Fruit fly (Drosophila melanogaster) whole organism, embryonic: ENCODE data around the gene ATbp.

ENCODE experiments used
- CG10267 ChIP-seq: fragments of 200-800 bp; sonication (Bioruptor generic); optimal IDR thresholded peaks from 2 replicates; lab custom pipeline; 2018; ENCODE audit warnings: missing biosample characterization, mild to moderate bottlenecking, missing genetic modification characterization, moderate library complexity
- CG11560 ChIP-seq: fragments of 200-800 bp; sonication (Bioruptor generic); IDR thresholded peaks from 3 replicates; pipeline ENCODE4 v1.3.6; 2022; ENCODE audit warnings: missing biosample characterization, missing genetic modification characterization
- CG12236 ChIP-seq: fragments of 200-800 bp; sonication (Bioruptor generic); optimal IDR thresholded peaks from 2 replicates; lab custom pipeline; 2016; ENCODE audit warnings: missing biosample characterization, missing genetic modification characterization
- CG15479 ChIP-seq: fragments of 200-800 bp; sonication (Bioruptor generic); optimal IDR thresholded peaks from 3 replicates; lab custom pipeline; 2019; ENCODE audit warnings: missing biosample characterization, mild to moderate bottlenecking, missing genetic modification characterization, moderate library complexity
- CG15514 ChIP-seq: fragments of 200-800 bp; sonication (Bioruptor generic); optimal IDR thresholded peaks from 3 replicates; lab custom pipeline; 2017; ENCODE audit warnings: missing biosample characterization, missing genetic modification characterization, mild to moderate bottlenecking, moderate library complexity, missing genetic modification reagents
- CG16813 ChIP-seq: fragments of 200-800 bp; sonication (Bioruptor generic); IDR thresholded peaks from 3 replicates; pipeline ENCODE4 v1.3.6; 2022; ENCODE audit warnings: missing biosample characterization, missing genetic modification characterization; ENCODE audit not compliant: partially characterized antibody
- CG17361 ChIP-seq: fragments of 200-800 bp; sonication (Bioruptor generic); IDR thresholded peaks from 3 replicates; pipeline ENCODE4 v1.3.6; 2022; ENCODE audit warnings: missing biosample characterization, missing genetic modification characterization
- CG2875 ChIP-seq: fragments of 200-800 bp; sonication (Bioruptor generic); optimal IDR thresholded peaks from 2 replicates; lab custom pipeline; 2017; ENCODE audit warnings: missing biosample characterization, mild to moderate bottlenecking, missing genetic modification characterization, missing genetic modification reagents
- CG30020 ChIP-seq: fragments of 200-800 bp; optimal IDR thresholded peaks from 2 replicates; lab custom pipeline; 2019; ENCODE audit warnings: missing biosample characterization, mild to moderate bottlenecking, missing genetic modification characterization, moderate library complexity
- CG31224 ChIP-seq: fragments of 200-800 bp; sonication (Bioruptor generic); IDR thresholded peaks from 2 replicates; pipeline ENCODE4 v1.3.6; 2022; ENCODE audit warnings: missing biosample characterization, missing genetic modification characterization
- CG3163 ChIP-seq: fragments of 200-800 bp; sonication (Bioruptor generic); optimal IDR thresholded peaks from 3 replicates; lab custom pipeline; 2016; ENCODE audit warnings: missing biosample characterization, missing genetic modification characterization
- CG34422 ChIP-seq: fragments of 200-800 bp; sonication (Bioruptor generic); IDR thresholded peaks from 3 replicates; pipeline ENCODE4 v1.3.6; 2022; ENCODE audit warnings: missing biosample characterization, missing genetic modification characterization
- CG4617 ChIP-seq: fragments of 200-800 bp; sonication (Bioruptor generic); optimal IDR thresholded peaks from 3 replicates; lab custom pipeline; 2016; ENCODE audit warnings: missing biosample characterization, missing genetic modification characterization, borderline replicate concordance
- CG4854 ChIP-seq: fragments of 200-800 bp; sonication (Bioruptor generic); optimal IDR thresholded peaks from 2 replicates; lab custom pipeline; 2016; ENCODE audit warnings: missing biosample characterization, missing genetic modification characterization, inconsistent platforms
- CG6272 ChIP-seq: fragments of 200-800 bp; sonication (Bioruptor generic); IDR thresholded peaks from 2 replicates; pipeline ENCODE4 v1.3.6; 2022; ENCODE audit warnings: missing biosample characterization, missing genetic modification characterization
- CG7745 ChIP-seq: fragments of 200-800 bp; sonication (Bioruptor generic); optimal IDR thresholded peaks from 2 replicates; lab custom pipeline; 2018; ENCODE audit warnings: missing biosample characterization, mild to moderate bottlenecking, missing genetic modification characterization, moderate library complexity
- CG7928 ChIP-seq: fragments of 200-800 bp; sonication (Bioruptor generic); optimal IDR thresholded peaks from 2 replicates; lab custom pipeline; 2017; ENCODE audit warnings: missing biosample characterization, mild to moderate bottlenecking, missing genetic modification characterization
- CG8281 ChIP-seq: fragments of 200-800 bp; sonication (Bioruptor generic); optimal IDR thresholded peaks from 2 replicates; lab custom pipeline; 2018; ENCODE audit warnings: missing biosample characterization, mild to moderate bottlenecking, missing genetic modification characterization, moderate library complexity
- CG8924 ChIP-seq: fragments of 200-800 bp; optimal IDR thresholded peaks from 3 replicates; lab custom pipeline; 2019; ENCODE audit warnings: missing biosample characterization, mild to moderate bottlenecking, missing genetic modification characterization, moderate library complexity
- CG9797 ChIP-seq: fragments of 200-800 bp; sonication (Bioruptor generic); optimal IDR thresholded peaks from 3 replicates; lab custom pipeline; 2018; ENCODE audit warnings: missing biosample characterization, mild to moderate bottlenecking, missing genetic modification characterization
- CG9932 ChIP-seq: fragments of 200-800 bp; sonication (Bioruptor generic); IDR thresholded peaks from 2 replicates; pipeline ENCODE4 v1.3.6; 2022; ENCODE audit warnings: missing biosample characterization, missing genetic modification characterization
- Dip3 ChIP-seq: fragments of 200-800 bp; sonication (Bioruptor generic); optimal IDR thresholded peaks from 3 replicates; lab custom pipeline; 2016; ENCODE audit warnings: missing biosample characterization, missing genetic modification characterization
- Drgx ChIP-seq: fragments of 200-800 bp; sonication (Bioruptor generic); IDR thresholded peaks from 2 replicates; pipeline ENCODE4 v1.3.6; 2022; ENCODE audit warnings: missing biosample characterization, missing genetic modification characterization
- H15 ChIP-seq: fragments of 200-800 bp; sonication (Bioruptor generic); IDR thresholded peaks from 3 replicates; pipeline ENCODE4 v1.3.6; 2022; ENCODE audit warnings: missing biosample characterization, missing genetic modification characterization
- HLH3B ChIP-seq: fragments of 200-800 bp; sonication (Bioruptor generic); IDR thresholded peaks from 2 replicates; pipeline ENCODE4 v1.3.6; 2022; ENCODE audit warnings: missing biosample characterization, missing genetic modification characterization
- Lhr ChIP-seq: fragments of 200-800 bp; sonication (Bioruptor generic); optimal IDR thresholded peaks from 3 replicates; lab custom pipeline; 2017; ENCODE audit warnings: mild to moderate bottlenecking, missing biosample characterization, missing genetic modification reagents, missing genetic modification characterization
- NfI ChIP-seq: fragments of 200-800 bp; sonication (Bioruptor generic); optimal IDR thresholded peaks from 3 replicates; lab custom pipeline; 2018; ENCODE audit warnings: missing biosample characterization, mild to moderate bottlenecking, missing genetic modification characterization, moderate library complexity
- PHDP ChIP-seq: fragments of 200-800 bp; sonication (Bioruptor generic); optimal IDR thresholded peaks from 3 replicates; lab custom pipeline; 2018; ENCODE audit warnings: missing biosample characterization, mild to moderate bottlenecking, missing genetic modification characterization, moderate library complexity
- Rx ChIP-seq: fragments of 200-800 bp; sonication (Bioruptor generic); IDR thresholded peaks from 2 replicates; pipeline ENCODE4 v1.3.6; 2022; ENCODE audit warnings: missing biosample characterization, missing genetic modification characterization
- cad ChIP-seq: fragments of >200 bp; optimal IDR thresholded peaks from 2 replicates; lab custom pipeline; 2017; ENCODE audit warnings: missing biosample characterization, missing genetic modification characterization
- chm ChIP-seq: fragments of 200-800 bp; sonication (Bioruptor generic); IDR thresholded peaks from 2 replicates; pipeline ENCODE4 v1.3.6; 2022; ENCODE audit warnings: missing biosample characterization, missing genetic modification characterization
- chn ChIP-seq: fragments of 200-800 bp; sonication (Bioruptor generic); optimal IDR thresholded peaks from 2 replicates; lab custom pipeline; 2016; ENCODE audit warnings: missing biosample characterization, missing genetic modification characterization
- dpn ChIP-seq, 2 experiments: fragments of 200-800 bp; sonication (Bioruptor generic); optimal IDR thresholded peaks; 3 replicates each; lab custom pipeline; 2016; ENCODE audit warnings: missing biosample characterization in 2 of 2, missing genetic modification characterization in 2 of 2
- eve ChIP-seq, 2 experiments: fragments of >200 bp; optimal IDR thresholded peaks; 2 replicates each; lab custom pipeline; 2017; ENCODE audit warnings: missing biosample characterization in 2 of 2, missing genetic modification characterization in 2 of 2
- gcm ChIP-seq: fragments of 200-800 bp; sonication (Bioruptor generic); optimal IDR thresholded peaks from 2 replicates; lab custom pipeline; 2019; ENCODE audit warnings: missing biosample characterization, mild to moderate bottlenecking, missing genetic modification characterization, moderate library complexity
- gem ChIP-seq: fragments of 200-800 bp; sonication (Bioruptor generic); optimal IDR thresholded peaks from 2 replicates; lab custom pipeline; 2019; ENCODE audit warnings: missing biosample characterization, mild to moderate bottlenecking, missing genetic modification characterization, moderate library complexity
- klu ChIP-seq: fragments of 200-800 bp; sonication (Bioruptor generic); IDR thresholded peaks from 2 replicates; pipeline ENCODE4 v1.3.6; 2022; ENCODE audit warnings: missing biosample characterization, missing genetic modification characterization
- knrl ChIP-seq: fragments of 200-800 bp; sonication (Bioruptor generic); IDR thresholded peaks from 3 replicates; pipeline ENCODE4 v1.3.6; 2022; ENCODE audit warnings: missing biosample characterization, missing genetic modification characterization; ENCODE audit not compliant: partially characterized antibody
- lola ChIP-seq, 3 experiments: fragments of >200 bp in 2 of 3; fragments of 200-800 bp in 1 of 3; sonication (Bioruptor generic) in 1 of 3; optimal IDR thresholded peaks; 2 replicates each; lab custom pipeline; 2017 to 2019; ENCODE audit warnings: missing biosample characterization in 3 of 3, missing genetic modification characterization in 3 of 3, mild to moderate bottlenecking in 1 of 3, moderate library complexity in 1 of 3
- p53 ChIP-seq: fragments of 200-800 bp; sonication (Bioruptor generic); optimal IDR thresholded peaks from 2 replicates; lab custom pipeline; 2016; ENCODE audit warnings: missing biosample characterization, missing genetic modification characterization
- phol ChIP-seq: fragments of 200-800 bp; sonication (Bioruptor generic); optimal IDR thresholded peaks from 3 replicates; lab custom pipeline; 2018; ENCODE audit warnings: missing biosample characterization, mild to moderate bottlenecking, missing genetic modification characterization, moderate library complexity
- rib ChIP-seq: fragments of 200-800 bp; sonication (Bioruptor generic); IDR thresholded peaks from 2 replicates; pipeline ENCODE4 v1.3.6; 2022; ENCODE audit warnings: missing biosample characterization, missing genetic modification characterization
- salm ChIP-seq: fragments of 200-800 bp; sonication (Bioruptor generic); optimal IDR thresholded peaks from 2 replicates; lab custom pipeline; 2018; ENCODE audit warnings: missing biosample characterization, mild to moderate bottlenecking, missing genetic modification characterization
- seq ChIP-seq: fragments of 200-800 bp; sonication (Bioruptor generic); IDR thresholded peaks from 2 replicates; pipeline ENCODE4 v1.3.6; 2022; ENCODE audit warnings: missing biosample characterization, missing genetic modification characterization
- sr ChIP-seq: fragments of 200-800 bp; sonication (Bioruptor generic); IDR thresholded peaks from 3 replicates; pipeline ENCODE4 v1.3.6; 2022; ENCODE audit warnings: missing biosample characterization, missing genetic modification characterization
- ssp ChIP-seq: fragments of 200-800 bp; sonication (Bioruptor generic); IDR thresholded peaks from 2 replicates; pipeline ENCODE4 v1.3.6; 2022; ENCODE audit warnings: missing biosample characterization, missing genetic modification characterization
- tgo ChIP-seq: fragments of 200-800 bp; sonication (Bioruptor generic); IDR thresholded peaks from 3 replicates; pipeline ENCODE4 v1.3.6; 2022; ENCODE audit warnings: missing biosample characterization, missing genetic modification characterization
- twi ChIP-seq: fragments of 200-800 bp; optimal IDR thresholded peaks from 2 replicates; lab custom pipeline; 2019; ENCODE audit warnings: missing biosample characterization, mild to moderate bottlenecking, missing genetic modification characterization, moderate library complexity
- wek ChIP-seq: fragments of 200-800 bp; sonication (Bioruptor generic); optimal IDR thresholded peaks from 3 replicates; lab custom pipeline; 2018; ENCODE audit warnings: missing biosample characterization, mild to moderate bottlenecking, missing genetic modification characterization, moderate library complexity
- wor ChIP-seq: fragments of 200-800 bp; sonication (Bioruptor generic); IDR thresholded peaks from 2 replicates; pipeline ENCODE4 v1.3.6; 2022; ENCODE audit warnings: missing biosample characterization, missing genetic modification characterization
- zfh2 ChIP-seq: fragments of 200-800 bp; sonication (Bioruptor generic); optimal IDR thresholded peaks from 2 replicates; lab custom pipeline; 2016; ENCODE audit warnings: missing biosample characterization, missing genetic modification characterization

Gene ATbp

dm6 chrX:23096117-23096817 is 9.5 kb upstream of the ATbp start, which contains the start of gene CG17162 (continued):
- TF ChIP-seq ssp (peak; percentile 33), PHDP (tag; lab: Kevin White, UChicago) (no peak), twi (tag; lab: Kevin White, UChicago) (no peak), CG30020 (peak; percentile 54), CG34422 (0 out of 3 replicates have a peak, but pooled peaks have one; percentile 11), CG8281 (tag; lab: Kevin White, UChicago) (no peak), CG3163 (GFP tag; lab: Kevin White, UChicago) (no peak), seq (GFP tag; lab: Robert Waterston, UW) (no peak), rib (GFP tag; lab: Robert Waterston, UW) (no peak), phol (tag; lab: Kevin White, UChicago) (no peak), CG2875 (no peak), wek (GFP tag; lab: Kevin White, UChicago) (peak; percentile 29), CG16813 (GFP tag; lab: Robert Waterston, UW) (0 out of 3 replicates have a peak, but pooled peaks have one; percentile 12), Lhr (no peak), salm (tag; lab: Kevin White, UChicago) (no peak), CG7745 (no peak), CG9797 (GFP tag; lab: Kevin White, UChicago) (peak; percentile 16), klu (GFP tag; lab: Robert Waterston, UW) (no peak), chm (no peak), CG8924 (tag; lab: Kevin White, UChicago) (peak; percentile 12), CG9932 (no peak), zfh2 (GFP tag; lab: Kevin White, UChicago) (no peak), HLH3B (no peak)

- no peak for TF ChIP-seq eve (GFP tag; optimal IDR thresholded peaks at IDR 0.05; lab: Kevin White, UChicago)
- TF ChIP-seq CG6272 (GFP tag; lab: Robert Waterston, UW): no peak
- no peak for TF ChIP-seq wor
- no peak for TF ChIP-seq CG15514 (GFP tag; lab: Kevin White, UChicago)
- no peak for TF ChIP-seq tgo (GFP tag; lab: Robert Waterston, UW)
- TF ChIP-seq Dip3 (GFP tag; lab: Kevin White, UChicago): no peak
- no peak for TF ChIP-seq p53 (GFP tag; lab: Kevin White, UChicago)
- no peak for TF ChIP-seq dpn (GFP tag; optimal IDR thresholded peaks at IDR 0.05; lab: Kevin White, UChicago)
- peak; percentile 35 for TF ChIP-seq gem (tag; lab: Kevin White, UChicago)
- no peak for TF ChIP-seq CG7928
- TF ChIP-seq CG15479 (GFP tag; lab: Kevin White, UChicago): no peak
- no peak for TF ChIP-seq CG10267 (tag; lab: Kevin White, UChicago)
- TF ChIP-seq CG31224 (GFP tag; lab: Robert Waterston, UW): no peak
- TF ChIP-seq gcm (GFP tag; lab: Kevin White, UChicago): no peak
- TF ChIP-seq Drgx: no peak
- no peak for TF ChIP-seq knrl
- TF ChIP-seq CG4854: no peak
- no peak for TF ChIP-seq CG12236 (GFP tag; lab: Kevin White, UChicago)
- no peak for TF ChIP-seq sr (GFP tag; lab: Robert Waterston, UW)
- TF ChIP-seq Rx (GFP tag; lab: Robert Waterston, UW): no peak
- TF ChIP-seq lola (GFP tag; optimal IDR thresholded peaks at IDR 0.05; lab: Kevin White, UChicago): peak in 1 of 3 experiments; percentile 14
- TF ChIP-seq H15: no peak
- TF ChIP-seq CG17361 (GFP tag; lab: Robert Waterston, UW): 0 out of 3 replicates have a peak, but pooled peaks have one; percentile 32
- no peak for TF ChIP-seq cad
- no peak for TF ChIP-seq CG4617 (GFP tag; lab: Kevin White, UChicago)
- no peak for TF ChIP-seq chn (GFP tag; lab: Kevin White, UChicago)
- TF ChIP-seq CG11560: no peak
- no peak for TF ChIP-seq NfI (GFP tag; lab: Kevin White, UChicago)
Measured at dm6 chrX:23096818-23097129, 9.0 kb upstream of the ATbp start.
